Worm (Caenorhabditis elegans): ENCODE measurements around the gene lst-6.
"Not testable (repeated sequence)": the region's sequence is repeated elsewhere in the genome, so short reads cannot be mapped to it uniquely, and the experiment has no call there.

ce11 chrII:7042090-7042489, 19.8 kb upstream of the lst-6 start:
- TF ChIP-seq mdl-1, nhr-76 (tag; optimal IDR thresholded peaks at IDR 0.05): not testable (repeated sequence)
